1 fruit fly cellular context compared by ENCODE assay signal in the genomic region with DNA sequence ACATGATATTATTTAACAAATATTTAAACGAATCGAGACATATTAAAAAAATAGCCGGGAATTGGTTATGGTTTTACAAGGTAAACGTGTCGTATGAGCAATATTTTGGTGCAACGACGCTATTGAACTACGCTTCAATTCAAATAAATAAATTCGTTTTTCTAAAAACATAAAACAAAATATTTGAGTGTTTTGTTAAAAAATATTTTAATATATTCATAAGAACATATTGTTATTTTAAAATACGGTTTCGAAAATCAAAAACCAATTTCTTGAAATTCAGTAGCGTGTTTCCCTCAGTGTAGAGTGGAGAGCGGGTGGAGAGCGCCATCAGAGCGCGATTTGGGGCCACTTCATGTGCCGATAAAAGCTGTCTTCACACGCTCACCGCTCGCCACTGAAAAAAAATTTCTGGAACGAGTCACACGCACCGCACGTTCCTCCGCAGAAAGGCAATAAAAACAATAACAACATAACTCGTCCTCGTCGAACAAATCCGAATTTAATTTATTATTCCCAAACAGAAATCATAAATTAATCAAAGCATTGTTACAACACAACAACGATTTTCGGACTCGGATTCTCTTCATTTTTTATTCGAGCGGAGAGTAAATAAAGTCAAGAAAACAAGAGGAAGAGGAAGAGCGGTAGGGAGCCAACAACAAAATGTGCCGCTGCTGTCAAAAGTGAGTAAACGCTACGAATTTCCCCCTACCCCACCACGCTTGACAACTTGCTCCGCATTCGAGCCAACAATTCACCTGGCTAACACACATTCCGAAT.
TF ChIP-seq lines count a peak whose summit lies in the region.

No protein-coding gene starts in this region.

TF ChIP-seq in whole organism, embryonic, 481 proteins besides CTCF, POLR2A, EP300 and RAD21 (continued from another document and continues in another):
- TF ChIP-seq maf-S (GFP tag; optimal IDR thresholded peaks at IDR 0.05; lab: Kevin White, UChicago) = no peak
- TF ChIP-seq CG33213 (GFP tag; optimal IDR thresholded peaks at IDR 0.05; lab: Kevin White, UChicago) = no peak
- peak; percentile 45; the same call in 1 of the 2 replicates for TF ChIP-seq Rx (GFP tag; IDR thresholded peaks at IDR 0.05; lab: Robert Waterston, UW)
- TF ChIP-seq Pdp1 (GFP tag; optimal IDR thresholded peaks at IDR 0.05; lab: Kevin White, UChicago) = peak; percentile 53 to 62
- peak; percentile 92 for TF ChIP-seq D19A (tag; optimal IDR thresholded peaks at IDR 0.05; lab: Kevin White, UChicago)
- TF ChIP-seq unpg (GFP tag; optimal IDR thresholded peaks at IDR 0.05; lab: Kevin White, UChicago) = peak; percentile 63
- TF ChIP-seq tll (GFP tag; optimal IDR thresholded peaks at IDR 0.05; lab: Kevin White, UChicago) = no peak
- peak; percentile 88 for TF ChIP-seq org-1 (GFP tag; optimal IDR thresholded peaks at IDR 0.05; lab: Kevin White, UChicago)
- peak; percentile 88 for TF ChIP-seq Nf-YC (tag; optimal IDR thresholded peaks at IDR 0.05; lab: Kevin White, UChicago)
- TF ChIP-seq CkIIα-i1 (GFP tag; IDR thresholded peaks at IDR 0.05; lab: Robert Waterston, UW) = no peak
- TF ChIP-seq CG1792 (GFP tag; optimal IDR thresholded peaks at IDR 0.05; lab: Kevin White, UChicago) = no peak
- peak; percentile 12; the same call in 1 of the 2 replicates for TF ChIP-seq cas (GFP tag; IDR thresholded peaks at IDR 0.05; lab: Robert Waterston, UW)
- TF ChIP-seq CG12391 (tag; optimal IDR thresholded peaks at IDR 0.05; lab: Kevin White, UChicago) = peak; percentile 94
- TF ChIP-seq CG12299 (tag; optimal IDR thresholded peaks at IDR 0.05; lab: Kevin White, UChicago) = peak; percentile 85
- peak; percentile 71 for TF ChIP-seq CG3065 (GFP tag; optimal IDR thresholded peaks at IDR 0.05; lab: Kevin White, UChicago)
- peak; percentile 64 for TF ChIP-seq Rfx (GFP tag; IDR thresholded peaks at IDR 0.05; lab: Robert Waterston, UW)
- no peak for TF ChIP-seq CG7271 (tag; optimal IDR thresholded peaks at IDR 0.05; lab: Kevin White, UChicago)
- TF ChIP-seq sqz (GFP tag; optimal IDR thresholded peaks at IDR 0.05; lab: Kevin White, UChicago) = peak; percentile 90
- TF ChIP-seq Camta (GFP tag; optimal IDR thresholded peaks at IDR 0.05; lab: Kevin White, UChicago) = peak; percentile 63
- peak; percentile 88 for TF ChIP-seq CG10267 (tag; optimal IDR thresholded peaks at IDR 0.05; lab: Kevin White, UChicago)
- TF ChIP-seq CG10366 (GFP tag; IDR thresholded peaks at IDR 0.05; lab: Robert Waterston, UW) = peak; percentile 55
- peak; percentile 62 to 67 for TF ChIP-seq Trl (optimal IDR thresholded peaks at IDR 0.05; lab: Kevin White, UChicago)
- peak; percentile 32 for TF ChIP-seq Trl (GFP tag; optimal IDR thresholded peaks at IDR 0.05; lab: Kevin White, UChicago)
- no peak for TF ChIP-seq sna (GFP tag; IDR thresholded peaks at IDR 0.05; lab: Robert Waterston, UW; ENCODE audit: partially characterized antibody)
- peak; percentile 85 for TF ChIP-seq trh (GFP tag; optimal IDR thresholded peaks at IDR 0.05; lab: Kevin White, UChicago)
- TF ChIP-seq CG16779 (GFP tag; IDR thresholded peaks at IDR 0.05; lab: Robert Waterston, UW) = no peak
- TF ChIP-seq CG34376 (GFP tag; optimal IDR thresholded peaks at IDR 0.05; lab: Kevin White, UChicago) = peak; percentile 74
- TF ChIP-seq twi (tag; optimal IDR thresholded peaks at IDR 0.05; lab: Kevin White, UChicago) = peak; percentile 81
- peak; percentile 68 for TF ChIP-seq ase (GFP tag; IDR thresholded peaks at IDR 0.05; lab: Robert Waterston, UW)
- peak; percentile 74 for TF ChIP-seq CG15514 (GFP tag; optimal IDR thresholded peaks at IDR 0.05; lab: Kevin White, UChicago)
- TF ChIP-seq CG7839 (tag; optimal IDR thresholded peaks at IDR 0.05; lab: Kevin White, UChicago) = peak; percentile 95
- TF ChIP-seq CG13296 (GFP tag; optimal IDR thresholded peaks at IDR 0.05; lab: Kevin White, UChicago) = peak; percentile 92
- TF ChIP-seq br (optimal IDR thresholded peaks at IDR 0.05; lab: Kevin White, UChicago) = no peak
- no peak for TF ChIP-seq CG12236 (GFP tag; optimal IDR thresholded peaks at IDR 0.05; lab: Kevin White, UChicago)
- peak; percentile 72 for TF ChIP-seq ttk (GFP tag; IDR thresholded peaks at IDR 0.05; lab: Robert Waterston, UW)
- peak; percentile 91 to 92 for TF ChIP-seq bsh (GFP tag; optimal IDR thresholded peaks at IDR 0.05; lab: Kevin White, UChicago)
- TF ChIP-seq Dek (tag; optimal IDR thresholded peaks at IDR 0.05; lab: Kevin White, UChicago) = peak; percentile 93
- peak; percentile 92 for TF ChIP-seq CG10147 (GFP tag; optimal IDR thresholded peaks at IDR 0.05; lab: Kevin White, UChicago)
- TF ChIP-seq mirr (GFP tag; optimal IDR thresholded peaks at IDR 0.05; lab: Kevin White, UChicago) = no peak
- TF ChIP-seq salm (tag; optimal IDR thresholded peaks at IDR 0.05; lab: Kevin White, UChicago) = peak; percentile 87
- TF ChIP-seq Gug (GFP tag; IDR thresholded peaks at IDR 0.05; lab: Robert Waterston, UW) = peak; percentile 50; the same call in 1 of the 4 replicates
- peak; percentile 80 for TF ChIP-seq CG12155 (GFP tag; optimal IDR thresholded peaks at IDR 0.05; lab: Kevin White, UChicago)
- peak; percentile 81 for TF ChIP-seq CG2202 (tag; optimal IDR thresholded peaks at IDR 0.05; lab: Kevin White, UChicago)
- TF ChIP-seq CG31365 (tag; optimal IDR thresholded peaks at IDR 0.05; lab: Kevin White, UChicago) = peak; percentile 0
- TF ChIP-seq CG16813 (GFP tag; IDR thresholded peaks at IDR 0.05; lab: Robert Waterston, UW; ENCODE audit: partially characterized antibody) = no peak
- peak; percentile 59 for TF ChIP-seq CG6272 (GFP tag; IDR thresholded peaks at IDR 0.05; lab: Robert Waterston, UW)
- TF ChIP-seq fd3F (GFP tag; optimal IDR thresholded peaks at IDR 0.05; lab: Kevin White, UChicago) = peak; percentile 59
- peak; percentile 91 for TF ChIP-seq Hmr (GFP tag; optimal IDR thresholded peaks at IDR 0.05; lab: Kevin White, UChicago)
- TF ChIP-seq CG9932 (GFP tag; IDR thresholded peaks at IDR 0.05; lab: Robert Waterston, UW) = peak; percentile 77
- no peak for TF ChIP-seq sc (optimal IDR thresholded peaks at IDR 0.05; lab: Kevin White, UChicago)
- TF ChIP-seq sc (GFP tag; optimal IDR thresholded peaks at IDR 0.05; lab: Kevin White, UChicago) = peak; percentile 93
- TF ChIP-seq gem (tag; optimal IDR thresholded peaks at IDR 0.05; lab: Kevin White, UChicago) = peak; percentile 97
- peak; percentile 83 for TF ChIP-seq CG17385 (GFP tag; optimal IDR thresholded peaks at IDR 0.05; lab: Kevin White, UChicago)
- TF ChIP-seq Fer1 (GFP tag; optimal IDR thresholded peaks at IDR 0.05; lab: Kevin White, UChicago) = peak; percentile 87
- TF ChIP-seq CG33557 (GFP tag; optimal IDR thresholded peaks at IDR 0.05; lab: Kevin White, UChicago) = peak; percentile 87
- no peak for TF ChIP-seq crc (GFP tag; optimal IDR thresholded peaks at IDR 0.05; lab: Kevin White, UChicago)
- peak; percentile 85 for TF ChIP-seq lmd (GFP tag; IDR thresholded peaks at IDR 0.05; lab: Robert Waterston, UW)
- TF ChIP-seq CG4730 (GFP tag; IDR thresholded peaks at IDR 0.05; lab: Robert Waterston, UW) = peak; percentile 59
- TF ChIP-seq CG8281 (tag; optimal IDR thresholded peaks at IDR 0.05; lab: Kevin White, UChicago) = peak; percentile 85
- TF ChIP-seq CG13123 (GFP tag; optimal IDR thresholded peaks at IDR 0.05; lab: Kevin White, UChicago) = peak; percentile 72
- peak; percentile 4; the same call in 1 of the 3 replicates for TF ChIP-seq CG6175 (GFP tag; IDR thresholded peaks at IDR 0.05; lab: Robert Waterston, UW)
- TF ChIP-seq zfh2 (GFP tag; optimal IDR thresholded peaks at IDR 0.05; lab: Kevin White, UChicago) = peak; percentile 46
- no peak; the same call in none of the 2 replicates for TF ChIP-seq CG14667 (GFP tag; IDR thresholded peaks at IDR 0.05; lab: Robert Waterston, UW)
- no peak for TF ChIP-seq Dfd (GFP tag; optimal IDR thresholded peaks at IDR 0.05; lab: Kevin White, UChicago)
- peak; percentile 9 for TF ChIP-seq CG1647 (GFP tag; optimal IDR thresholded peaks at IDR 0.05; lab: Kevin White, UChicago)
- peak; percentile 78 for TF ChIP-seq ewg (GFP tag; optimal IDR thresholded peaks at IDR 0.05; lab: Kevin White, UChicago)
- peak; percentile 95 for TF ChIP-seq CG17361 (GFP tag; IDR thresholded peaks at IDR 0.05; lab: Robert Waterston, UW)
- TF ChIP-seq Nf-YB (GFP tag; optimal IDR thresholded peaks at IDR 0.05; lab: Kevin White, UChicago) = peak; percentile 86
- peak; percentile 72; the same call in 1 of the 3 replicates for TF ChIP-seq jigr1 (GFP tag; IDR thresholded peaks at IDR 0.05; lab: Robert Waterston, UW)
- TF ChIP-seq bbx (GFP tag; IDR thresholded peaks at IDR 0.05; lab: Robert Waterston, UW; ENCODE audit: partially characterized antibody) = no peak
- peak; percentile 59 for TF ChIP-seq Lhr (GFP tag; optimal IDR thresholded peaks at IDR 0.05; lab: Kevin White, UChicago)
- TF ChIP-seq stc (GFP tag; IDR thresholded peaks at IDR 0.05; lab: Robert Waterston, UW) = peak; percentile 67
- peak; percentile 86 for TF ChIP-seq lab (GFP tag; optimal IDR thresholded peaks at IDR 0.05; lab: Kevin White, UChicago)
- TF ChIP-seq CG1602 (GFP tag; optimal IDR thresholded peaks at IDR 0.05; lab: Kevin White, UChicago) = peak; percentile 86
- TF ChIP-seq HHEX (GFP tag; optimal IDR thresholded peaks at IDR 0.05; lab: Kevin White, UChicago) = peak; percentile 94
- peak; percentile 85 for TF ChIP-seq CG4820 (GFP tag; optimal IDR thresholded peaks at IDR 0.05; lab: Kevin White, UChicago)
- no peak for TF ChIP-seq bowl (GFP tag; IDR thresholded peaks at IDR 0.05; lab: Robert Waterston, UW)
- TF ChIP-seq HLH3B (GFP tag; IDR thresholded peaks at IDR 0.05; lab: Robert Waterston, UW) = peak; percentile 78
- TF ChIP-seq TFAM (GFP tag; optimal IDR thresholded peaks at IDR 0.05; lab: Kevin White, UChicago) = no peak
- no peak for TF ChIP-seq CG1832 (GFP tag; optimal IDR thresholded peaks at IDR 0.05; lab: Kevin White, UChicago)
- TF ChIP-seq Ada2b (GFP tag; IDR thresholded peaks at IDR 0.05; lab: Robert Waterston, UW) = peak; percentile 60
- peak; percentile 48; the same call in 1 of the 2 replicates for TF ChIP-seq CG17328 (GFP tag; IDR thresholded peaks at IDR 0.05; lab: Robert Waterston, UW)
- peak; percentile 92 for TF ChIP-seq CG4424 (GFP tag; optimal IDR thresholded peaks at IDR 0.05; lab: Kevin White, UChicago)
- peak; percentile 87 for TF ChIP-seq cwo (GFP tag; optimal IDR thresholded peaks at IDR 0.05; lab: Kevin White, UChicago)
- TF ChIP-seq BEAF-32 (GFP tag; optimal IDR thresholded peaks at IDR 0.05; lab: Kevin White, UChicago) = no peak
- peak; percentile 89 for TF ChIP-seq scrt (GFP tag; optimal IDR thresholded peaks at IDR 0.05; lab: Kevin White, UChicago)
- TF ChIP-seq CG18262 (tag; optimal IDR thresholded peaks at IDR 0.05; lab: Kevin White, UChicago) = peak; percentile 98
- TF ChIP-seq fu2 (GFP tag; optimal IDR thresholded peaks at IDR 0.05; lab: Kevin White, UChicago) = peak; percentile 17
- TF ChIP-seq CG2199 (GFP tag; IDR thresholded peaks at IDR 0.05; lab: Robert Waterston, UW) = no peak
- peak; percentile 79 for TF ChIP-seq esg (GFP tag; conservative IDR thresholded peaks at IDR 0.05; lab: Robert Waterston, UW)
- no peak for TF ChIP-seq knrl (GFP tag; IDR thresholded peaks at IDR 0.05; lab: Robert Waterston, UW; ENCODE audit: partially characterized antibody)
- peak; percentile 42 for TF ChIP-seq YL-1 (GFP tag; optimal IDR thresholded peaks at IDR 0.05; lab: Kevin White, UChicago)
- TF ChIP-seq slbo (GFP tag; IDR thresholded peaks at IDR 0.05; lab: Robert Waterston, UW) = peak; percentile 87
- TF ChIP-seq vvl (GFP tag; IDR thresholded peaks at IDR 0.05; lab: Robert Waterston, UW) = peak; percentile 78
- peak; percentile 64 for TF ChIP-seq Aef1 (GFP tag; IDR thresholded peaks at IDR 0.05; lab: Robert Waterston, UW)
- peak; percentile 93 for TF ChIP-seq odd (GFP tag; optimal IDR thresholded peaks at IDR 0.05; lab: Kevin White, UChicago)
- TF ChIP-seq dm (GFP tag; optimal IDR thresholded peaks at IDR 0.05; lab: Kevin White, UChicago) = no peak
- peak; percentile 63; the same call in 1 of the 2 replicates for TF ChIP-seq CG14014 (GFP tag; IDR thresholded peaks at IDR 0.05; lab: Robert Waterston, UW)
- no peak for TF ChIP-seq Dp (GFP tag; optimal IDR thresholded peaks at IDR 0.05; lab: Kevin White, UChicago)
- TF ChIP-seq CG12219 (GFP tag; optimal IDR thresholded peaks at IDR 0.05; lab: Kevin White, UChicago) = peak; percentile 41
- TF ChIP-seq CG43689 (GFP tag; IDR thresholded peaks at IDR 0.05; lab: Robert Waterston, UW) = peak; percentile 61
- TF ChIP-seq eve (GFP tag; optimal IDR thresholded peaks at IDR 0.05; lab: Kevin White, UChicago) = peak in 1 of 2 experiments; percentile 96
- peak; percentile 83 for TF ChIP-seq CG6254 (GFP tag; optimal IDR thresholded peaks at IDR 0.05; lab: Kevin White, UChicago)
- peak; percentile 96 for TF ChIP-seq CG9727 (GFP tag; optimal IDR thresholded peaks at IDR 0.05; lab: Kevin White, UChicago)
- no peak for TF ChIP-seq tna (GFP tag; IDR thresholded peaks at IDR 0.05; lab: Robert Waterston, UW; ENCODE audit: partially characterized antibody)
- peak; percentile 0 for TF ChIP-seq pnt (GFP tag; optimal IDR thresholded peaks at IDR 0.05; lab: Kevin White, UChicago)
- TF ChIP-seq CG2678 (tag; optimal IDR thresholded peaks at IDR 0.05; lab: Kevin White, UChicago) = peak; percentile 98
- no peak for TF ChIP-seq fd102C (GFP tag; optimal IDR thresholded peaks at IDR 0.05; lab: Kevin White, UChicago)
- TF ChIP-seq Elba2 (GFP tag; optimal IDR thresholded peaks at IDR 0.05; lab: Kevin White, UChicago) = no peak
- TF ChIP-seq sob (GFP tag; IDR thresholded peaks at IDR 0.05; lab: Robert Waterston, UW) = peak; percentile 56
- no peak; the same call in 1 of the 2 replicates for TF ChIP-seq onecut (GFP tag; IDR thresholded peaks at IDR 0.05; lab: Robert Waterston, UW)
- TF ChIP-seq Bdp1 (GFP tag; optimal IDR thresholded peaks at IDR 0.05; lab: Kevin White, UChicago) = peak; percentile 57
- TF ChIP-seq CG13424 (tag; optimal IDR thresholded peaks at IDR 0.05; lab: Kevin White, UChicago) = peak; percentile 97
- TF ChIP-seq otp (GFP tag; IDR thresholded peaks at IDR 0.05; lab: Robert Waterston, UW) = 0 out of 3 replicates have a peak, but pooled peaks have one; percentile 26
- TF ChIP-seq nau (GFP tag; optimal IDR thresholded peaks at IDR 0.05; lab: Kevin White, UChicago) = peak; percentile 9
- TF ChIP-seq ab (GFP tag; optimal IDR thresholded peaks at IDR 0.05; lab: Kevin White, UChicago) = peak; percentile 28
- peak; percentile 67 for TF ChIP-seq nom (GFP tag; optimal IDR thresholded peaks at IDR 0.05; lab: Kevin White, UChicago)
- no peak for TF ChIP-seq Kr (GFP tag; optimal IDR thresholded peaks at IDR 0.05; lab: Kevin White, UChicago)
- peak; percentile 83 for TF ChIP-seq CG6654 (GFP tag; optimal IDR thresholded peaks at IDR 0.05; lab: Kevin White, UChicago)
- peak; percentile 89 for TF ChIP-seq Vsx1 (GFP tag; optimal IDR thresholded peaks at IDR 0.05; lab: Kevin White, UChicago)
- peak; percentile 88 for TF ChIP-seq CG3407 (GFP tag; optimal IDR thresholded peaks at IDR 0.05; lab: Kevin White, UChicago)
